Fruit fly (Drosophila melanogaster) whole organism, embryonic: ENCODE measurements around the gene CG6470.

Experiments used
- Atf-2 ChIP-seq: fragments of 200-800 bp; sonication (Bioruptor generic); optimal IDR thresholded peaks from 2 replicates; lab custom pipeline; 2016; ENCODE audit warnings: missing biosample characterization, missing genetic modification characterization
- CG10274 ChIP-seq: fragments of 200-800 bp; sonication (Bioruptor generic); optimal IDR thresholded peaks from 3 replicates; lab custom pipeline; 2017; ENCODE audit warnings: missing biosample characterization, mild to moderate bottlenecking, missing genetic modification characterization
- CG10654 ChIP-seq: fragments of 200-800 bp; sonication (Bioruptor generic); optimal IDR thresholded peaks from 2 replicates; lab custom pipeline; 2016; ENCODE audit warnings: missing biosample characterization, missing genetic modification characterization
- CG11456 ChIP-seq: fragments of 200-800 bp; sonication (Bioruptor generic); IDR thresholded peaks from 3 replicates; pipeline ENCODE4 v1.3.6; 2022; ENCODE audit warnings: missing biosample characterization, missing genetic modification characterization
- CG11504 ChIP-seq: fragments of 200-800 bp; sonication (Bioruptor generic); optimal IDR thresholded peaks from 3 replicates; lab custom pipeline; 2019; ENCODE audit warnings: missing biosample characterization, mild to moderate bottlenecking, missing genetic modification characterization, moderate library complexity
- CG12744 ChIP-seq: fragments of 200-800 bp; sonication (Bioruptor generic); optimal IDR thresholded peaks from 2 replicates; lab custom pipeline; 2016; ENCODE audit warnings: missing biosample characterization, missing genetic modification characterization
- CG13296 ChIP-seq: fragments of 200-800 bp; sonication (Bioruptor generic); optimal IDR thresholded peaks from 3 replicates; lab custom pipeline; 2018; ENCODE audit warnings: missing biosample characterization, mild to moderate bottlenecking, missing genetic modification characterization
- CG15696 ChIP-seq: fragments of 200-800 bp; sonication (Bioruptor generic); optimal IDR thresholded peaks from 2 replicates; lab custom pipeline; 2019; ENCODE audit warnings: missing biosample characterization, mild to moderate bottlenecking, missing genetic modification characterization, moderate library complexity
- CG16813 ChIP-seq: fragments of 200-800 bp; sonication (Bioruptor generic); IDR thresholded peaks from 3 replicates; pipeline ENCODE4 v1.3.6; 2022; ENCODE audit warnings: missing biosample characterization, missing genetic modification characterization; ENCODE audit not compliant: partially characterized antibody
- CG17359 ChIP-seq: fragments of 200-800 bp; sonication (Bioruptor generic); optimal IDR thresholded peaks from 3 replicates; lab custom pipeline; 2018; ENCODE audit warnings: missing biosample characterization, mild to moderate bottlenecking, missing genetic modification characterization, moderate library complexity
- CG17802 ChIP-seq: fragments of 200-800 bp; sonication (Bioruptor generic); optimal IDR thresholded peaks from 2 replicates; lab custom pipeline; 2018; ENCODE audit warnings: missing biosample characterization, mild to moderate bottlenecking, missing genetic modification characterization, moderate library complexity
- CG2116 ChIP-seq: fragments of 200-800 bp; sonication (Bioruptor generic); optimal IDR thresholded peaks from 3 replicates; lab custom pipeline; 2018; ENCODE audit warnings: missing biosample characterization, mild to moderate bottlenecking, missing genetic modification characterization
- CG2129 ChIP-seq: fragments of 200-800 bp; sonication (Bioruptor generic); IDR thresholded peaks from 2 replicates; pipeline ENCODE4 v1.3.6; 2022; ENCODE audit warnings: missing biosample characterization, missing genetic modification characterization; ENCODE audit not compliant: partially characterized antibody
- CG2875 ChIP-seq: fragments of 200-800 bp; sonication (Bioruptor generic); optimal IDR thresholded peaks from 2 replicates; lab custom pipeline; 2017; ENCODE audit warnings: missing biosample characterization, mild to moderate bottlenecking, missing genetic modification characterization, missing genetic modification reagents
- CG33213 ChIP-seq: fragments of 200-800 bp; sonication (Bioruptor generic); optimal IDR thresholded peaks from 3 replicates; lab custom pipeline; 2016; ENCODE audit warnings: missing biosample characterization, missing genetic modification characterization
- CG3407 ChIP-seq: fragments of 200-800 bp; sonication (Bioruptor generic); optimal IDR thresholded peaks from 2 replicates; lab custom pipeline; 2018; ENCODE audit warnings: missing biosample characterization, mild to moderate bottlenecking, missing genetic modification characterization
- CG3995 ChIP-seq: fragments of 200-800 bp; sonication (Bioruptor generic); optimal IDR thresholded peaks from 3 replicates; lab custom pipeline; 2016; ENCODE audit warnings: missing biosample characterization, missing genetic modification characterization
- CG4820 ChIP-seq: fragments of 200-800 bp; sonication (Bioruptor generic); optimal IDR thresholded peaks from 3 replicates; lab custom pipeline; 2016; ENCODE audit warnings: missing biosample characterization, missing genetic modification characterization
- CG7786 ChIP-seq: fragments of 200-800 bp; sonication (Bioruptor generic); optimal IDR thresholded peaks from 2 replicates; lab custom pipeline; 2016; ENCODE audit warnings: missing biosample characterization, missing genetic modification characterization
- CG7839 ChIP-seq: fragments of 200-800 bp; sonication (Bioruptor generic); optimal IDR thresholded peaks from 3 replicates; lab custom pipeline; 2018; ENCODE audit warnings: missing biosample characterization, mild to moderate bottlenecking, missing genetic modification characterization, moderate library complexity
- CG9797 ChIP-seq: fragments of 200-800 bp; sonication (Bioruptor generic); optimal IDR thresholded peaks from 3 replicates; lab custom pipeline; 2018; ENCODE audit warnings: missing biosample characterization, mild to moderate bottlenecking, missing genetic modification characterization
- Dek ChIP-seq: fragments of 200-800 bp; sonication (Bioruptor generic); optimal IDR thresholded peaks from 3 replicates; lab custom pipeline; 2019; ENCODE audit warnings: missing biosample characterization, mild to moderate bottlenecking, missing genetic modification characterization, moderate library complexity
- Dll ChIP-seq: fragments of 200-800 bp; sonication (Bioruptor generic); IDR thresholded peaks from 4 replicates; pipeline ENCODE4 v1.3.6; 2022; ENCODE audit warnings: missing biosample characterization, missing genetic modification characterization; ENCODE audit not compliant: partially characterized antibody
- E2f2 ChIP-seq: fragments of 200-800 bp; sonication (Bioruptor generic); IDR thresholded peaks from 2 replicates; pipeline ENCODE4 v1.3.6; 2022; ENCODE audit warnings: missing biosample characterization, missing genetic modification characterization
- HmgZ ChIP-seq: fragments of 200-800 bp; sonication (Bioruptor generic); optimal IDR thresholded peaks from 2 replicates; lab custom pipeline; 2018; ENCODE audit warnings: missing biosample characterization, mild to moderate bottlenecking, missing genetic modification characterization
- Hmx ChIP-seq: fragments of 200-800 bp; sonication (Bioruptor generic); optimal IDR thresholded peaks from 2 replicates; lab custom pipeline; 2016; ENCODE audit warnings: missing biosample characterization, missing genetic modification characterization
- Jarid2 ChIP-seq: fragments of 200-800 bp; sonication (Bioruptor generic); optimal IDR thresholded peaks from 3 replicates; lab custom pipeline; 2017; ENCODE audit warnings: mild to moderate bottlenecking, missing biosample characterization, missing genetic modification reagents, missing genetic modification characterization
- Lim3 ChIP-seq: fragments of 200-800 bp; sonication (Bioruptor generic); IDR thresholded peaks from 2 replicates; pipeline ENCODE4 v1.3.6; 2022; ENCODE audit warnings: missing biosample characterization, missing genetic modification characterization
- NC2β ChIP-seq: fragments of 200-800 bp; sonication (Bioruptor generic); optimal IDR thresholded peaks from 2 replicates; lab custom pipeline; 2016; ENCODE audit warnings: missing biosample characterization, missing genetic modification characterization
- NfI ChIP-seq: fragments of 200-800 bp; sonication (Bioruptor generic); optimal IDR thresholded peaks from 3 replicates; lab custom pipeline; 2018; ENCODE audit warnings: missing biosample characterization, mild to moderate bottlenecking, missing genetic modification characterization, moderate library complexity
- Opbp ChIP-seq: fragments of 200-800 bp; sonication (Bioruptor generic); IDR thresholded peaks from 3 replicates; pipeline ENCODE4 v1.3.6; 2022; ENCODE audit warnings: missing biosample characterization, missing genetic modification characterization; ENCODE audit not compliant: partially characterized antibody
- Pdp1 ChIP-seq, 2 experiments: fragments of 200-800 bp; sonication (Bioruptor generic); optimal IDR thresholded peaks; 3 replicates each; lab custom pipeline; 2016; ENCODE audit warnings: missing biosample characterization in 2 of 2, missing genetic modification characterization in 2 of 2, mild to moderate bottlenecking in 1 of 2, moderate library complexity in 1 of 2
- Sox102F ChIP-seq: fragments of 200-800 bp; sonication (Bioruptor generic); optimal IDR thresholded peaks from 2 replicates; lab custom pipeline; 2018; ENCODE audit warnings: missing biosample characterization, mild to moderate bottlenecking, missing genetic modification characterization, moderate library complexity
- Stat92E ChIP-seq, 3 experiments: fragments of >200 bp in 2 of 3; fragments of 200-800 bp in 1 of 3; sonication (Bioruptor generic) in 1 of 3; optimal IDR thresholded peaks; 2 replicates each; lab custom pipeline; 2017 to 2019; ENCODE audit warnings: missing biosample characterization in 3 of 3, missing genetic modification characterization in 3 of 3, mild to moderate bottlenecking in 1 of 3, moderate library complexity in 1 of 3
- Taf1 ChIP-seq: fragments of 200-800 bp; sonication (Bioruptor generic); IDR thresholded peaks from 2 replicates; pipeline ENCODE4 v1.3.6; 2022; ENCODE audit warnings: missing biosample characterization, missing genetic modification characterization
- Tbp ChIP-seq: fragments of >200 bp; optimal IDR thresholded peaks from 2 replicates; lab custom pipeline; 2018; ENCODE audit warnings: missing biosample characterization, missing genetic modification characterization
- crol ChIP-seq: fragments of 200-800 bp; sonication (Bioruptor generic); IDR thresholded peaks from 2 replicates; pipeline ENCODE4 v1.3.6; 2022; ENCODE audit warnings: missing biosample characterization, missing genetic modification characterization
- disco-r ChIP-seq: fragments of 200-800 bp; sonication (Bioruptor generic); optimal IDR thresholded peaks from 2 replicates; lab custom pipeline; 2016; ENCODE audit warnings: missing biosample characterization, missing genetic modification characterization
- fd64A ChIP-seq: fragments of 200-800 bp; sonication (Bioruptor generic); optimal IDR thresholded peaks from 3 replicates; lab custom pipeline; 2018; ENCODE audit warnings: missing biosample characterization, mild to moderate bottlenecking, missing genetic modification characterization
- insv ChIP-seq, 2 experiments: fragments of 200-800 bp; sonication (Bioruptor generic); optimal IDR thresholded peaks; 3 replicates each; lab custom pipeline; 2016 to 2018; ENCODE audit warnings: missing biosample characterization in 2 of 2, missing genetic modification characterization in 2 of 2
- inv ChIP-seq: fragments of 200-800 bp; sonication (Bioruptor generic); IDR thresholded peaks from 2 replicates; pipeline ENCODE4 v1.3.6; 2022; ENCODE audit warnings: missing biosample characterization, missing genetic modification characterization; ENCODE audit not compliant: partially characterized antibody
- jumu ChIP-seq: fragments of 200-800 bp; sonication (Bioruptor generic); optimal IDR thresholded peaks from 3 replicates; lab custom pipeline; 2016; ENCODE audit warnings: missing biosample characterization, missing genetic modification characterization
- lilli ChIP-seq: fragments of 200-800 bp; sonication (Bioruptor generic); optimal IDR thresholded peaks from 3 replicates; lab custom pipeline; 2016; ENCODE audit warnings: missing biosample characterization, missing genetic modification characterization
- psq ChIP-seq: fragments of 200-800 bp; sonication (Bioruptor generic); optimal IDR thresholded peaks from 2 replicates; lab custom pipeline; 2017; ENCODE audit warnings: missing biosample characterization, missing genetic modification characterization
- salm ChIP-seq: fragments of 200-800 bp; sonication (Bioruptor generic); optimal IDR thresholded peaks from 2 replicates; lab custom pipeline; 2018; ENCODE audit warnings: missing biosample characterization, mild to moderate bottlenecking, missing genetic modification characterization
- sens ChIP-seq: fragments of 200-800 bp; sonication (Bioruptor generic); peaks from one replicate; lab custom pipeline; 2016; ENCODE audit warnings: missing biosample characterization, missing genetic modification characterization
- tin ChIP-seq: fragments of 200-800 bp; sonication (Bioruptor generic); optimal IDR thresholded peaks from 3 replicates; lab custom pipeline; 2016; ENCODE audit warnings: missing biosample characterization, missing genetic modification characterization
- wor ChIP-seq: fragments of 200-800 bp; sonication (Bioruptor generic); IDR thresholded peaks from 2 replicates; pipeline ENCODE4 v1.3.6; 2022; ENCODE audit warnings: missing biosample characterization, missing genetic modification characterization
- yki ChIP-seq: fragments of >200 bp; optimal IDR thresholded peaks from 3 replicates; lab custom pipeline; 2018
- zfh1 ChIP-seq: fragments of 200-800 bp; sonication (Bioruptor generic); IDR thresholded peaks from 3 replicates; pipeline ENCODE4 v1.3.6; 2022; ENCODE audit warnings: missing biosample characterization, missing genetic modification characterization

CG6470 gene

dm6 chrX:18515205-18515921, 696 bp upstream of the CG6470 start, which contains the start of the genes Bx and HisRS (continued):
- no peak for TF ChIP-seq NfI (GFP tag; lab: Kevin White, UChicago)
- no peak for TF ChIP-seq Jarid2 (GFP tag; lab: Kevin White, UChicago)
- no peak for TF ChIP-seq fd64A (GFP tag; lab: Kevin White, UChicago)
- peak; percentile 14 for TF ChIP-seq Dek (tag; lab: Kevin White, UChicago)
- TF ChIP-seq disco-r (GFP tag; lab: Kevin White, UChicago), result no peak
- no peak for TF ChIP-seq CG3995 (GFP tag; lab: Kevin White, UChicago)
- peak in 1 of 2 experiments; percentile 29 for TF ChIP-seq Pdp1 (GFP tag; optimal IDR thresholded peaks at IDR 0.05; lab: Kevin White, UChicago)
- no peak for TF ChIP-seq CG3407 (GFP tag; lab: Kevin White, UChicago)
- no peak for TF ChIP-seq CG7786 (GFP tag; lab: Kevin White, UChicago)
- no peak for TF ChIP-seq wor (GFP tag; lab: Robert Waterston, UW)
- TF ChIP-seq Stat92E (GFP tag; optimal IDR thresholded peaks at IDR 0.05; lab: Kevin White, UChicago), result no peak
- TF ChIP-seq Dll (GFP tag; lab: Robert Waterston, UW), result no peak
- no peak for TF ChIP-seq CG10654 (GFP tag; lab: Kevin White, UChicago)
- TF ChIP-seq CG10274 (GFP tag; lab: Kevin White, UChicago), result no peak
- TF ChIP-seq Opbp (GFP tag; lab: Robert Waterston, UW), result peak; percentile 64; the same call in 2 of the 3 replicates
- TF ChIP-seq lilli, result no peak
- peak; percentile 52 for TF ChIP-seq CG11504
- TF ChIP-seq E2f2 (GFP tag; lab: Robert Waterston, UW), result peak; percentile 49
- peak; percentile 25 for TF ChIP-seq CG2116
- TF ChIP-seq CG33213 (GFP tag; lab: Kevin White, UChicago), result peak; percentile 51
- TF ChIP-seq jumu (GFP tag; lab: Kevin White, UChicago), result no peak
- TF ChIP-seq CG2875 (GFP tag; lab: Kevin White, UChicago), result no peak
- no peak for TF ChIP-seq Lim3 (GFP tag; lab: Robert Waterston, UW)
- peak; percentile 82 for TF ChIP-seq crol (GFP tag; lab: Robert Waterston, UW)
- no peak for TF ChIP-seq Tbp (GFP tag; lab: Kevin White, UChicago)
- no peak for TF ChIP-seq NC2β (GFP tag; lab: Kevin White, UChicago)
- TF ChIP-seq CG7839, result no peak
- TF ChIP-seq HmgZ (tag; lab: Kevin White, UChicago), result peak; percentile 50
- no peak for TF ChIP-seq yki (lab: Kevin White, UChicago)
- TF ChIP-seq Atf-2 (GFP tag; lab: Kevin White, UChicago), result no peak
- no peak for TF ChIP-seq Sox102F
- no peak for TF ChIP-seq psq
- peak; percentile 28; the same call in 1 of the 3 replicates for TF ChIP-seq CG16813
- no peak for TF ChIP-seq CG4820 (GFP tag; lab: Kevin White, UChicago)
- TF ChIP-seq CG12744 (GFP tag; lab: Kevin White, UChicago), result no peak
- peak; percentile 67 for TF ChIP-seq sens (GFP tag; lab: Kevin White, UChicago)
- TF ChIP-seq CG9797 (GFP tag; lab: Kevin White, UChicago), result peak; percentile 77
- no peak for TF ChIP-seq insv (GFP tag; optimal IDR thresholded peaks at IDR 0.05; lab: Kevin White, UChicago)
- TF ChIP-seq CG13296 (GFP tag; lab: Kevin White, UChicago), result no peak
- TF ChIP-seq Taf1 (GFP tag; lab: Robert Waterston, UW), result no peak
- no peak for TF ChIP-seq zfh1 (GFP tag; lab: Robert Waterston, UW)
- no peak for TF ChIP-seq Hmx
- no peak for TF ChIP-seq CG11456
- no peak for TF ChIP-seq salm (tag; lab: Kevin White, UChicago)
- no peak for TF ChIP-seq CG17359 (tag; lab: Kevin White, UChicago)
- TF ChIP-seq CG2129, result no peak
- TF ChIP-seq tin (GFP tag; lab: Kevin White, UChicago), result no peak
- TF ChIP-seq CG15696 (tag; lab: Kevin White, UChicago), result no peak
- TF ChIP-seq inv (GFP tag; lab: Robert Waterston, UW), result 0 out of 2 replicates have a peak, but pooled peaks have one; percentile 8
- TF ChIP-seq CG17802, result no peak
